Fruit fly (Drosophila melanogaster) whole organism, pupa: ENCODE measurements around the gene CG6294.

Experiments used
- CG10348 ChIP-seq: fragments of 200-800 bp; sonication (Bioruptor generic); IDR thresholded peaks from 2 replicates; pipeline ENCODE4 v1.3.6; 2022; ENCODE audit warnings: missing biosample characterization, missing genetic modification characterization
- CG13204 ChIP-seq: fragments of 200-800 bp; sonication (Bioruptor generic); optimal IDR thresholded peaks from 2 replicates; lab custom pipeline; 2018; ENCODE audit warnings: missing biosample characterization, mild to moderate bottlenecking, missing genetic modification characterization, moderate library complexity
- CG32121 ChIP-seq: fragments of 200-800 bp; sonication (Bioruptor generic); IDR thresholded peaks from 2 replicates; pipeline ENCODE4 v1.3.6; 2022; ENCODE audit warnings: missing biosample characterization, missing genetic modification characterization
- CG34367 ChIP-seq: fragments of 200-800 bp; sonication (Bioruptor generic); optimal IDR thresholded peaks from 2 replicates; lab custom pipeline; 2018; ENCODE audit warnings: missing biosample characterization, mild to moderate bottlenecking, missing genetic modification characterization
- CG4496 ChIP-seq: fragments of 200-800 bp; sonication (Bioruptor generic); IDR thresholded peaks from 3 replicates; pipeline ENCODE4 v1.3.6; 2022; ENCODE audit warnings: missing biosample characterization, missing genetic modification characterization
- CG9948 ChIP-seq: fragments of 200-800 bp; sonication (Bioruptor generic); optimal IDR thresholded peaks from 2 replicates; lab custom pipeline; 2018; ENCODE audit warnings: missing biosample characterization, mild to moderate bottlenecking, missing genetic modification characterization, moderate library complexity
- Snoo ChIP-seq: fragments of 200-800 bp; sonication (Bioruptor generic); optimal IDR thresholded peaks from 3 replicates; lab custom pipeline; 2017; ENCODE audit warnings: missing biosample characterization, mild to moderate bottlenecking, missing genetic modification characterization, inconsistent platforms
- gl ChIP-seq: fragments of 200-800 bp; sonication (Bioruptor generic); optimal IDR thresholded peaks from 2 replicates; lab custom pipeline; 2018; ENCODE audit warnings: missing biosample characterization, mild to moderate bottlenecking, missing genetic modification characterization
- rn ChIP-seq: fragments of 200-800 bp; sonication (Bioruptor generic); IDR thresholded peaks from 2 replicates; pipeline ENCODE4 v1.3.6; 2022; ENCODE audit warnings: missing biosample characterization, missing genetic modification characterization

DNA sequence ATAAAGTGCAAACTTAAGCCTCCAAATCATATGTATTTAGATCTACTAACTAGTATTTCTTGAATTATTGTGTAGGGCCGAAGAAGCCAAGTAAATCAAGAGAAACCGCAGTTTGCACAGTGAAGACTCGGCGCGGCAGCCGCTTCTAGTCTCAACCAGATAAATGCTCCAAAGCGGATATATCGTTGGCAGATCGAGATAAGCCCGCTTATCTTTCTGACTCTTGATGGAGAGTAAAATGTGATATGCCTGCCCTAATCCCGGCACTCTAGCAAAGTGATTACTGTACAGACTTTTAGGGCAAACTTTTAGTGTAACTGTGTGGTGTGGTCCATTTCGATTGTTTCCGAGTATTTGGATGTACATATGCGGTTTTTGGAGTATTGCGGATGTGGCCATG is 13.7 kb upstream of the CG6294 start:
- TF ChIP-seq Snoo (tag; lab: Kevin White, UChicago) (no peak), CG32121 (GFP tag; lab: Robert Waterston, UW) (no peak), gl (no peak), rn (no peak), CG34367 (tag; lab: Kevin White, UChicago) (no peak), CG13204 (GFP tag; lab: Kevin White, UChicago) (no peak), CG10348 (no peak), CG4496 (GFP tag; lab: Robert Waterston, UW) (peak; percentile 60; the same call in 1 of the 3 replicates), CG9948 (tag; lab: Kevin White, UChicago) (no peak)
